Worm (Caenorhabditis elegans) whole organism, L2 larva: ENCODE results near the gene glo-4.

ENCODE experiments used
- C34F6.9 ChIP-seq: fragments of 150-350 bp; optimal IDR thresholded peaks from 2 replicates; lab custom pipeline; 2014; ENCODE audit warnings: missing biosample characterization, missing genetic modification characterization
- F13H6.1 ChIP-seq: sonication (generic microtip); optimal IDR thresholded peaks from 2 replicates; lab custom pipeline; 2016; ENCODE audit warnings: missing genetic modification characterization, missing compliant biosample characterization
- Y55F3AM.14 ChIP-seq: fragments of 200-800 bp; sonication (Bioruptor generic); optimal IDR thresholded peaks from 2 replicates; lab custom pipeline; 2018; ENCODE audit warnings: mild to moderate bottlenecking, missing genetic modification characterization, missing compliant biosample characterization
- ZK546.5 ChIP-seq: sonication (generic microtip); optimal IDR thresholded peaks from 2 replicates; lab custom pipeline; 2017; ENCODE audit warnings: missing biosample characterization, missing genetic modification characterization
- alr-1 ChIP-seq: fragments of 150-350 bp; optimal IDR thresholded peaks from 2 replicates; lab custom pipeline; 2014; ENCODE audit warnings: missing biosample characterization, missing genetic modification characterization
- aly-2 ChIP-seq: fragments of 150-350 bp; optimal IDR thresholded peaks from 2 replicates; lab custom pipeline; 2014; ENCODE audit warnings: missing biosample characterization, missing genetic modification characterization
- ama-1 ChIP-seq: fragments of 150-350 bp; optimal IDR thresholded peaks from 2 replicates; lab custom pipeline; 2018; ENCODE audit warnings: inconsistent platforms
- ceh-16 ChIP-seq: fragments of 150-350 bp; optimal IDR thresholded peaks from 2 replicates; lab custom pipeline; 2014; ENCODE audit warnings: missing biosample characterization, missing genetic modification characterization
- ceh-82 ChIP-seq: fragments of 150-350 bp; optimal IDR thresholded peaks from 2 replicates; lab custom pipeline; 2014; ENCODE audit warnings: missing biosample characterization, missing genetic modification characterization
- crh-2 ChIP-seq: sonication (generic microtip); optimal IDR thresholded peaks from 2 replicates; lab custom pipeline; 2017; ENCODE audit warnings: missing biosample characterization, missing genetic modification characterization
- egl-27 ChIP-seq: sonication (generic microtip); optimal IDR thresholded peaks from 3 replicates; lab custom pipeline; 2017; ENCODE audit warnings: missing biosample characterization, missing genetic modification reagents, missing genetic modification characterization
- elt-1 ChIP-seq: fragments of 150-350 bp; optimal IDR thresholded peaks from 2 replicates; lab custom pipeline; 2014; ENCODE audit warnings: missing biosample characterization, missing genetic modification characterization
- fos-1 ChIP-seq: fragments of 150-350 bp; optimal IDR thresholded peaks from 2 replicates; lab custom pipeline; 2014; ENCODE audit warnings: missing biosample characterization, missing genetic modification characterization
- gmeb-1 ChIP-seq: fragments of 150-350 bp; optimal IDR thresholded peaks from 2 replicates; lab custom pipeline; 2014; ENCODE audit warnings: missing biosample characterization, missing genetic modification characterization
- lin-11 ChIP-seq: fragments of 150-350 bp; sonication (generic microtip); optimal IDR thresholded peaks from 2 replicates; lab custom pipeline; 2014; ENCODE audit warnings: missing biosample characterization, missing genetic modification characterization, inconsistent platforms, mixed read lengths
- lsy-2 ChIP-seq, 2 experiments: fragments of 150-350 bp in 1 of 2; sonication (generic microtip) in 1 of 2; optimal IDR thresholded peaks; 2 replicates each; lab custom pipeline; 2014 to 2017; ENCODE audit warnings: missing biosample characterization in 2 of 2, missing genetic modification characterization in 2 of 2
- mbf-1 ChIP-seq: sonication (generic microtip); optimal IDR thresholded peaks from 2 replicates; lab custom pipeline; 2017; ENCODE audit warnings: missing biosample characterization, missing genetic modification characterization
- nhr-11 ChIP-seq: fragments of 150-350 bp; optimal IDR thresholded peaks from 2 replicates; lab custom pipeline; 2014; ENCODE audit warnings: missing biosample characterization, missing genetic modification characterization
- nhr-12 ChIP-seq: fragments of 150-350 bp; optimal IDR thresholded peaks from 2 replicates; lab custom pipeline; 2014; ENCODE audit warnings: missing biosample characterization, missing genetic modification characterization
- nhr-129 ChIP-seq: fragments of 150-350 bp; optimal IDR thresholded peaks from 2 replicates; lab custom pipeline; 2014; ENCODE audit warnings: missing biosample characterization, missing genetic modification characterization
- nhr-21 ChIP-seq: fragments of 150-350 bp; optimal IDR thresholded peaks from 2 replicates; lab custom pipeline; 2014; ENCODE audit warnings: missing biosample characterization, missing genetic modification characterization
- nhr-6 ChIP-seq: fragments of 150-350 bp; optimal IDR thresholded peaks from 2 replicates; lab custom pipeline; 2014; ENCODE audit warnings: missing biosample characterization, missing genetic modification characterization
- nhr-77 ChIP-seq: fragments of 150-350 bp; optimal IDR thresholded peaks from 2 replicates; lab custom pipeline; 2014; ENCODE audit warnings: missing biosample characterization, missing genetic modification characterization
- peb-1 ChIP-seq: fragments of 150-350 bp; optimal IDR thresholded peaks from 2 replicates; lab custom pipeline; 2014; ENCODE audit warnings: missing biosample characterization, missing genetic modification characterization
- sem-4 ChIP-seq: fragments of 150-350 bp; optimal IDR thresholded peaks from 2 replicates; lab custom pipeline; 2014; ENCODE audit warnings: missing biosample characterization, missing genetic modification reagents, missing genetic modification characterization
- skn-1 ChIP-seq: sonication (generic microtip); optimal IDR thresholded peaks from 2 replicates; lab custom pipeline; 2017; ENCODE audit warnings: missing biosample characterization, missing genetic modification characterization
- sma-9 ChIP-seq, 2 experiments: fragments of 150-350 bp in 1 of 2; sonication (generic microtip) in 1 of 2; optimal IDR thresholded peaks; 2 replicates each; lab custom pipeline; 2014 to 2016; ENCODE audit warnings: missing genetic modification characterization in 2 of 2, mild to moderate bottlenecking in 1 of 2, missing biosample characterization in 1 of 2, missing compliant biosample characterization in 1 of 2, missing genetic modification reagents in 1 of 2, moderate library complexity in 1 of 2
- unc-39 ChIP-seq: fragments of 150-350 bp; optimal IDR thresholded peaks from 2 replicates; lab custom pipeline; 2014; ENCODE audit warnings: missing biosample characterization, missing genetic modification characterization
- unc-55 ChIP-seq: fragments of 150-350 bp; sonication (generic microtip); optimal IDR thresholded peaks from 3 replicates; lab custom pipeline; 2014; ENCODE audit warnings: missing biosample characterization, missing genetic modification reagents, missing genetic modification characterization
- unc-62 ChIP-seq: fragments of 150-350 bp; optimal IDR thresholded peaks from 2 replicates; lab custom pipeline; 2014; ENCODE audit warnings: missing biosample characterization, missing genetic modification reagents, missing genetic modification characterization
- zag-1 ChIP-seq: fragments of 150-350 bp; optimal IDR thresholded peaks from 2 replicates; lab custom pipeline; 2014; ENCODE audit warnings: missing biosample characterization, missing genetic modification characterization
- ztf-1 ChIP-seq: fragments of 200-800 bp; sonication (Bioruptor generic); conservative IDR thresholded peaks from 2 replicates; pipeline ENCODE4 v1.3.6; 2022; ENCODE audit warnings: missing genetic modification characterization, missing compliant biosample characterization
- ztf-11 ChIP-seq: sonication (generic microtip); optimal IDR thresholded peaks from 2 replicates; lab custom pipeline; 2017; ENCODE audit warnings: missing biosample characterization, missing genetic modification characterization
- ztf-4 ChIP-seq: fragments of 150-350 bp; optimal IDR thresholded peaks from 2 replicates; lab custom pipeline; 2014; ENCODE audit warnings: missing biosample characterization, missing genetic modification characterization

The glo-4 gene

DNA sequence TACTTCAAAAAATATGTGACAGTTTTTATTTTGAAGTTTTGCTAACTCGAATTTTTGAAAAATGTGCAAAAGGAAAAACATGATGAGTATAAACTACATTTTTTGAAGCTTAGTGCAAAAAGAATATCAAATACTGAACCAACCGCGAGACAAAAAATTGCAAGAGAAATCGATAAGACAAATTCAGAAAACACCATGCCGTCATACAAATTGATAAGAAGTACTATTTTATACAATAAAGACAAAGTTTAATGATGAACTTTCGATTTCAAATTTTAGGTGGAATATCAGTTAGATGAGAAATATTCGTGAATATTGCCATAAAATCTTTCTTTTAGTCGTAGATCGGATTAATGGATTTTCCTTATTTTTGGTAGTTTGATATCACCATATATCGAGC lies 19.7 kb upstream of the glo-4 start:
- TF ChIP-seq ztf-11 (tag; lab: Kevin White, UChicago) (no peak), fos-1 (tag; lab: Kevin White, UChicago) (peak; percentile 44), nhr-12 (tag; lab: Kevin White, UChicago) (no peak)

DNA sequence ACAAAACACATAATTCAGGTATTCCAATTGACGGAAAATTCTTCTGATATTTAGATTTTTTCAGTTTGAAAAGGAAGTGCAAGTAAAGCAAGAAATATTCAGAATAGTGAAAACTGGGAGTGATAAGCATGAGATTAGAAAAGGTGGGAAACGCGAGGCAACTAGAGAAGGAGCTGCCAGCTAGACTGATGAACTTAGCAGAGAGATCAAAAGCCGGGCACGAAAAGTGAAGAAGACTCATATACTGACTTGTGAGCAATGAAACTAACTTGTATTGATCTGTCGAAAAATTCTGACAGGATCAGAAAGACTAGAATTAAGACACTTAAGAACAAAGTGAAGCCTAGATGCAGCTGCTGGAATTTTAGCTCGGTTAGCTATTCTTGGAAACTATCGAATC lies 18.5 kb upstream of the glo-4 start, which contains the start of gene nhr-36:
Gene nhr-36, minus strand, starts transcription at position 101 of the 400 bp plus-strand sequence.
- TF ChIP-seq ama-1 (lab: Kevin White, UChicago), result no peak

DNA sequence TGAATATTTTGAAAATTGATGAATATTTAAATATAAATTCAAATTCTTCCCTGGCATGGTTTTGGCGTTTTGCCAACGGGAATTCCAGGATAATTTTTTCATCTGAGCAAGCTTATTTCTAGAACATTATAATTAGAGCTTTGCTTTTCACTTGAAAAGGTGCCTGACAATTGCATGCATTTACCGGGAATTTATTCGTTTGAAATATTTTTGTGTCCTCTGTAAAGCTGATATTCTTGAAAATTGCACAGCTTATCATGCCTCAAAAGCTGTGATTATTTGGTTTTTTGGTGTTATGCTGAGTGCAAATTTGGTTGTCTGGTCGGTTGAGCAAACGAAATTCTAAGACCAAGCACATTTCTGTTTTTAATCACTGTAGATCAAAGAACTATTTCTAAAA lies 17.4 kb upstream of the glo-4 start:
- TF ChIP-seq unc-39 (no peak), ZK546.5 (no peak), mbf-1 (no peak), lin-11 (tag; lab: Kevin White, UChicago) (no peak), ztf-11 (tag; lab: Kevin White, UChicago) (no peak), F13H6.1 (tag; lab: Kevin White, UChicago) (no peak), alr-1 (no peak), lsy-2 (tag; optimal IDR thresholded peaks at IDR 0.05; lab: Kevin White, UChicago) (no peak), ztf-4 (tag; lab: Kevin White, UChicago) (no peak), crh-2 (tag; lab: Kevin White, UChicago) (no peak), ama-1 (lab: Kevin White, UChicago) (no peak), skn-1 (tag; lab: Kevin White, UChicago) (no peak), ceh-16 (tag; lab: Kevin White, UChicago) (no peak), unc-55 (GFP tag; lab: Kevin White, UChicago) (no peak), Y55F3AM.14 (no peak), elt-1 (tag; lab: Kevin White, UChicago) (no peak), ztf-1 (GFP tag; lab: Robert Waterston, UW) (no peak), nhr-129 (no peak)
- TF ChIP-seq, all 48 proteins: peak for 0

DNA sequence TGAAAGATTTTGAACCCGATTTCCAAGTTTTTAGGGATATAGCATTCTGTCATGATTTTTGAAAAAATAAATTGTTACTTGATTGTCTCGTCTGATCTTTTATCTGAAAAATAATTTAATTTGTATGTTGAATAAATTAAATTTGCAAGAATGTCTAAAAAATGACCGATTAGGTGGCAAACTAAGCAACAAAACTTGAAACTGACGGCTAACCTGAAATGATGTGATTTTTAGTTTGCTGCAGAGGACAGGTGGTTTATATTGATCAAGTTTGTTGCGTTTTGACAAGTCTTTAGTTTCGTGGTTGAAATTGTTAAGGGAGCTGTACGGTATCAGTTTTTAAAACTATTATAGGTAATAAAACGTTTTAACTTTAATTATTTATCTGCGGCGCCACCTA lies 14.4 kb upstream of the glo-4 start, which contains the start of gene F07C3.16:
Gene F07C3.16, minus strand, starts transcription at position 101 of the 400 bp plus-strand sequence.
- TF ChIP-seq ama-1 (lab: Kevin White, UChicago) (no peak), nhr-129 (no peak), lsy-2 (tag; optimal IDR thresholded peaks at IDR 0.05; lab: Kevin White, UChicago) (no peak), nhr-11 (tag; lab: Kevin White, UChicago) (no peak), peb-1 (tag; lab: Kevin White, UChicago) (no peak), nhr-77 (tag; lab: Kevin White, UChicago) (no peak), lin-11 (tag; lab: Kevin White, UChicago) (no peak), ztf-4 (tag; lab: Kevin White, UChicago) (no peak), zag-1 (no peak), C34F6.9 (tag; lab: Kevin White, UChicago) (no peak), egl-27 (tag; lab: Kevin White, UChicago) (no peak), skn-1 (tag; lab: Kevin White, UChicago) (no peak), nhr-6 (tag; lab: Kevin White, UChicago) (no peak), unc-62 (no peak), mbf-1 (no peak), sem-4 (tag; lab: Kevin White, UChicago) (no peak), fos-1 (tag; lab: Kevin White, UChicago) (no peak), ceh-82 (no peak), nhr-21 (tag; lab: Kevin White, UChicago) (no peak)
- TF ChIP-seq, all 48 proteins: peak for 0

DNA sequence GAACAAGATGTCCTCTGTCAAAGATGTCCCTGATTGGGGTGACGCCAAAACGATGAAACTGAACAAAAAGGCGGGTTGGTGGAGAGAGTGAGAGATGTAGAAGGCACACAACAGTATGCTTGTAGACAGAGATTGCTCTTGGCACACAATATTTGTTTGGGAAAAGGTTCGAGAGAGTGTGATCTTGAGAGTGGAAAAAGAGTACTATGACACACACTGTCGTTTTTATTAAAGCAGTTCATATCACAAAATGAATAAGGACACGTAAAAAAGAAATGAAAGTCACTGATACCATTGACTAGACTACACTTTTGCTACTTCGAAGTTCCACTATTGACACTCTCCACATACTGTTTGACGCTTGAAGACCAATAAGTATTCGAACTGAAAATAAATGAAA lies 12.5 kb upstream of the glo-4 start:
- TF ChIP-seq nhr-129 (peak; percentile 40), aly-2 (tag; lab: Kevin White, UChicago) (no peak), F13H6.1 (tag; lab: Kevin White, UChicago) (peak; percentile 48), fos-1 (tag; lab: Kevin White, UChicago) (peak; percentile 94), gmeb-1 (tag; lab: Kevin White, UChicago) (peak; percentile 34), sma-9 (GFP tag; optimal IDR thresholded peaks at IDR 0.05; lab: Kevin White, UChicago) (peak; percentile 46), sma-9 (tag; optimal IDR thresholded peaks at IDR 0.05; lab: Kevin White, UChicago) (no peak)
